Fruit fly (Drosophila melanogaster) whole organism: ENCODE data around the gene Smg5.

Source experiments
- CG8478 ChIP-seq: fragments of >200 bp; optimal IDR thresholded peaks from 2 replicates; lab custom pipeline; 2018; ENCODE audit warnings: inconsistent platforms
- Dll ChIP-seq: fragments of >200 bp; optimal IDR thresholded peaks from 2 replicates; lab custom pipeline; 2017
- EcR ChIP-seq, 2 experiments: fragments of >200 bp; optimal IDR thresholded peaks; 2 replicates each; lab custom pipeline; 2017; ENCODE audit warnings: missing biosample characterization in 2 of 2, missing genetic modification characterization in 2 of 2, missing genetic modification reagents in 2 of 2
- pan ChIP-seq: fragments of >200 bp; optimal IDR thresholded peaks from 2 replicates; lab custom pipeline; 2017
- psq ChIP-seq: fragments of >200 bp; optimal IDR thresholded peaks from 2 replicates; lab custom pipeline; 2017
- usp ChIP-seq: fragments of >200 bp; optimal IDR thresholded peaks from 2 replicates; lab custom pipeline; 2017; ENCODE audit warnings: missing biosample characterization, missing genetic modification characterization, mixed read lengths

Smg5 gene

DNA sequence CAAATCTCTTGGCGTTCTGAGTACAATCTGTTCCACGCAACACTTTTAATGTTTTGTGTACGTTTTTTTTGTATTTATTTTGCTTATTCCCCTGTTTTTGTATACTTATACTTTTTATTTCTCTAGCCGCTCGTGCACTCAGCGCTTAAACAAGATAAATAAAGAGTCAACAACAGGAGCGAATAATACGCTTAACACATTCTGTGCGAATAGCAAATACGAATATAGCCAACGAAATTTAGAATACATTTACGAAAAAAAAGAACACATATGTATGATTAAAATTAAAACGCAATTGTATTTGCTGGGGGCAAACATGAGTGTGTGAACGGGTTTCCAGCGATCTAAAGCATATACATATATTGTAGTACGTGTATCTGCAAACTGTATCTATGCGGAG is 22.5 kb downstream of the Smg5 start:
- TF ChIP-seq psq (lab: Kevin White, UChicago) = no peak
- TF ChIP-seq Dll (lab: Kevin White, UChicago) = no peak
- no peak for TF ChIP-seq usp (GFP tag; lab: Kevin White, UChicago)
- no peak for TF ChIP-seq CG8478
- no peak for TF ChIP-seq pan (lab: Kevin White, UChicago)
- no peak for TF ChIP-seq EcR (GFP tag; optimal IDR thresholded peaks at IDR 0.05; lab: Kevin White, UChicago)

DNA sequence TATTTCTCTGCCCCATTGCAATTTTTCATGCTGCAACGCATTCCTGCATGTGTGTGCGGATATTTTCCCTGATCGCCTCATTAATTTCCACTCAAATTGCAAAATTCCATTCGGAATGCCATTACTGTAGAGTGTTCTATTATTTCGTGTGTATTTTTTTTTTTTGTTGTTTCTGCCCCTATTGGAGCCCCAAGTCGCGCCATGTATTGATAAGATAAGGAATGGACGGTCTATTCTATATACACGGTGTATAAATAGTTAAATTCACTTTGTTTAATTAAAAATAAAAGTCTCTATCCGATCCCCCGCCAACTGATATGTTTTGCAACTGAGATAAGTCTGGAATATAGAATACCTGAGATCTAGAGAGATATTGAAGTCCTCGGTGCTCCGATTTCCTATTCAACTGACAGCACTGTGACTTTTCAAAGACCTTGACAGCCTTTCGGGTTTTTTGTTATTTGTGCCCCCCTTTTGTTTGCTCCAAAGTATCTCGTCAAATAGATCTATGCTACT is 23.0 kb downstream of the Smg5 start:
- no peak for TF ChIP-seq Dll (lab: Kevin White, UChicago)
- TF ChIP-seq usp (GFP tag; lab: Kevin White, UChicago) = no peak

DNA sequence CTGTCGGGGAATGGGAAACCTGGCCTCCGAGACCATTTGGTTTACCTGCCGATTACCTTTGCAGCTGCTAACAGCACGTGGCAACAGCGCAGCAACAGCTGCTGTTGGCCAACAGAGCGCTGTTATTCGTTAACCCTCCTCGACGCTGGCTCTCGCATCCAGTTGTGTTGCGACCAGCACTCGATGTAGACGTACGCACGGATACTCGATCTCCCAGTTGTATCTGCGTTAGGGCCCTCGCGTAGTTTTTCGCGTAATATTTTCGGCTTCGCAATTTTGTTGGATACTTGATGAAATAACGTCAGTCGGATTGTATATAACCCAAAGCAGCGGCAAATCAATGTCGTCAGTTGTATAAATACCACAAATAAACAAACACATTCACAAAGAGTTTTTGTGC is 25.7 kb downstream of the Smg5 start:
- no peak for TF ChIP-seq Dll (lab: Kevin White, UChicago)
- no peak for TF ChIP-seq CG8478
- no peak for TF ChIP-seq pan (lab: Kevin White, UChicago)
- TF ChIP-seq psq (lab: Kevin White, UChicago) = no peak
- TF ChIP-seq EcR (GFP tag; optimal IDR thresholded peaks at IDR 0.05; lab: Kevin White, UChicago) = no peak
- TF ChIP-seq usp (GFP tag; lab: Kevin White, UChicago) = no peak

DNA sequence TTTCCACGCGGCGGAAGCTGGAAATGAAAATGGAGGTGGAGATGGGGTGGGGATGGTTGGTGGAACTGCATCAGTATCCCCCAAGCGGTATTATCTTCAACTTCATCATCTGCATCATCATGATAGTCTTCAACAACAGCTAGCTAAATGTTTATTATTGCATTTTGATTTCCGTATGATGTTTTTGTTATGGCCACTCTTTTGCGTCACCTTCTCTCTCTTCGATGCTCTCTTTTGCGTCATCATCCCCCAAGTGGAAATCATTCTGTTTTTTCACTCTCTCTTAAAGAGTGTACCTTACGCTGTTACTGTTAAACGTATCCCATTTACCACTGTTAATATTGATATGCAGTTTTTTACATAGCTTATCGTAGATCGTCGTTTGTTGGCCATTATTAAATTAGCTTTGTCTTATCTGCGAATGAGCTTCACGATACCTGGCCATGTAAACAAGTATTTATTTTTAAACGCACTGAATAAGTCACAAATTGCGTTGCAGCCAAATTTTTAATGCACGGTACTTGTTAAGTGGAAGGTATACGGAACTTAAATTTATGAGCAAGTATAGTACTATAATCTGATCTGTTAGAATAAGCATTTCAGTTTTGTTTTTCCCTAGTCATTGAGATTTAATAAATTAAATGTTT is 26.4 kb downstream of the Smg5 start:
- no peak for TF ChIP-seq usp (GFP tag; lab: Kevin White, UChicago)
- no peak for TF ChIP-seq psq (lab: Kevin White, UChicago)
- no peak for TF ChIP-seq Dll (lab: Kevin White, UChicago)
- no peak for TF ChIP-seq CG8478
- no peak for TF ChIP-seq pan (lab: Kevin White, UChicago)
- no peak for TF ChIP-seq EcR (GFP tag; optimal IDR thresholded peaks at IDR 0.05; lab: Kevin White, UChicago)

DNA sequence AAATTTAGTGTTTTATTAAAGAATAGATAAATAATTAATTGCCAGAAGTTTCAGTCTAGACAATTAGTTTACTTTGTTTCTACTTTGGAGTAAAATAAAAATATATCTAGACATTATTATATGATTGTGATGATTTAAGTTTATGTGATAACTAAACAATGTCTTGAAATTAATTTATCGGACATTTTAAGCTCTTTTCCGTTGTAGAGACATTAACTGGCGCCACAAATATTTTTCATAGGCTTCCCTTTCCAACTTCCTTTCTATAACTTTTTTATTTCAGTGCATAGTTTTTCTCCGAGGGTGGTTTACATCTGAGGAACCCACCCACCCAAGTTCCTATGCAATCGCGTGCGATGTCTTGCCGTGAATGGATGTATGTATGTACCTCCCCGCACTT is 27.8 kb downstream of the Smg5 start:
- TF ChIP-seq usp (GFP tag; lab: Kevin White, UChicago) = no peak
- TF ChIP-seq psq (lab: Kevin White, UChicago) = no peak
- no peak for TF ChIP-seq CG8478
- no peak for TF ChIP-seq pan (lab: Kevin White, UChicago)
- TF ChIP-seq EcR (GFP tag; optimal IDR thresholded peaks at IDR 0.05; lab: Kevin White, UChicago) = no peak
- TF ChIP-seq Dll (lab: Kevin White, UChicago) = no peak

DNA sequence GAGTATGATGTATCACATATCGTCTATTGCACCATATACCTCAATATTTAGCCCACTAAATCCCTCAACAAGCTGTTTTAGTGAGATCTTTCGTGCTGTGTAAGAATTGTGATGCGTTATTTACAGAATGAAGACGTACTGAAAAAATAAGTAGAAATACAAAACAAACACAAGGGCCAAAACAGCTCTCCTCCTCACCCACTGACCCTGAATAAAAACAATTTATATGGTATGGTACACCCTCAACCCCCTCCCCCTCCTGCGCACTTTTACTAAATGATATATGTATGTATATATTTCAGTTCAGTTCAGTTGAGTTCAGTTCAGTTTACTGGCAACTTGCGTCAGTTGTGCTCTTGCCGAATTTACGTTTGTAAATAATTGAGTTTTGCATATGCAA is 31.3 kb downstream of the Smg5 start:
- TF ChIP-seq pan (lab: Kevin White, UChicago) (no peak), EcR (GFP tag; optimal IDR thresholded peaks at IDR 0.05; lab: Kevin White, UChicago) (no peak), Dll (lab: Kevin White, UChicago) (no peak), usp (GFP tag; lab: Kevin White, UChicago) (no peak), CG8478 (no peak), psq (lab: Kevin White, UChicago) (no peak)

DNA sequence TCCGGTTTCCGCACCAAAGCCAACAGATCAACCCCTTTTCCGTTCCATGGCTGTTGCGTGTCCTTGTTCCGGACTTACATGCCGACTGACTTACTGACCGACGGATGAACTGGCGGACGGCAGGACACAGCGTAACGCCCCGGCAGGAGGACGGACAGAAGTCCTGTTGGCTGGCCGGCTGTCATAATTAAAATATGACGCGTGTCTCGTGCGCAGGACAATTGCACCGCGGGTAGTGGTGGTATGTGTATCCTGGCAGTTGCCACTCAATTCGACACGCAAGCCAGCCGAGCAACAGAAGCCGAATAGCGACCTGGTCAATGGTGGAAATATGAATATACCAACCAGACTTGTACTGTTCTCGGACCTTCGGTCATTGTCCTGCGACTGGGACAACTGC is 35.1 kb downstream of the Smg5 start:
- TF ChIP-seq pan (lab: Kevin White, UChicago) = no peak
- TF ChIP-seq Dll (lab: Kevin White, UChicago) = no peak
- TF ChIP-seq CG8478 = no peak
- no peak for TF ChIP-seq psq (lab: Kevin White, UChicago)
- TF ChIP-seq EcR (GFP tag; optimal IDR thresholded peaks at IDR 0.05; lab: Kevin White, UChicago) = no peak
- TF ChIP-seq usp (GFP tag; lab: Kevin White, UChicago) = no peak

DNA sequence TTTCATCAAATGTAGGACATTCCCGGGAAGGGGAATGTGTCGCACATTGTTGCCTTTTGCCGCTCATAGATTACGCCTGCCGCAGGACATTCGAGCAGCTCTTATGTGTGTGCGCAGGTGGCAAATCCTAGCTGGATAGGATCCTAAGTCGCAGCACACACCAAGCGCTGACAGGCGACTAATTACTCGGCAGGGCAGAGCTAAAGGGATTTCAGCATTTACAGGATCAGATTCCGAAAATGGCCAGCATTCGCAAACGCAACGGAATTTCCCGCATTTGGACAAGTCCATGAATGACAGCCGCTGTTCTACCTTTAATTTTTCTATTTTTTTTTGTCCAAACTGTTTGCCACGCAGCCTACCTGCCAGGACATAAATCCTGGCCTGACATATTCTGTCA is 36.8 kb downstream of the Smg5 start:
- TF ChIP-seq CG8478 = no peak
- TF ChIP-seq psq (lab: Kevin White, UChicago) = no peak
- no peak for TF ChIP-seq pan (lab: Kevin White, UChicago)
- TF ChIP-seq Dll (lab: Kevin White, UChicago) = no peak
- TF ChIP-seq EcR (GFP tag; optimal IDR thresholded peaks at IDR 0.05; lab: Kevin White, UChicago) = no peak
- TF ChIP-seq usp (GFP tag; lab: Kevin White, UChicago) = no peak

DNA sequence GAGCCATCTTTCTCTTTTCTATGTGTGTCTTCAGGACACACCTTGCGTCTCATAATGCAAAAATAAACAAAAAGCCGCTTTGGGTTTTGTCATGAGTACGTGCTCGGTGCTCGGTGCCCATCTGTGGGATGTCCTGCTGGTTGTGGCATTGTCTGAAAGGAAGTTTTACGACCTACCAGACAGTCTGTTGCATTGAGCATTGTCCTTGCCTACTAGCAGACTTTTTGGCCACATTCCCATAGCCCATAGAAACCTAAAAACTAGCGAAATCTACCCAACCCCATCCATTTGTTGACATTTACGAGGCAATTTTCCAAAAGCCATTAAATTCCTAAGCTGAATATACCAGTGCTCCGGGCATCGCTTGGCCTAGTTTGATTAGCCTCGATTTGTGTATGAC is 53.4 kb downstream of the Smg5 start:
- TF ChIP-seq CG8478 = no peak
- no peak for TF ChIP-seq pan (lab: Kevin White, UChicago)
- no peak for TF ChIP-seq psq (lab: Kevin White, UChicago)
- TF ChIP-seq Dll (lab: Kevin White, UChicago) = no peak
- TF ChIP-seq usp (GFP tag; lab: Kevin White, UChicago) = no peak
- no peak for TF ChIP-seq EcR (GFP tag; optimal IDR thresholded peaks at IDR 0.05; lab: Kevin White, UChicago)

DNA sequence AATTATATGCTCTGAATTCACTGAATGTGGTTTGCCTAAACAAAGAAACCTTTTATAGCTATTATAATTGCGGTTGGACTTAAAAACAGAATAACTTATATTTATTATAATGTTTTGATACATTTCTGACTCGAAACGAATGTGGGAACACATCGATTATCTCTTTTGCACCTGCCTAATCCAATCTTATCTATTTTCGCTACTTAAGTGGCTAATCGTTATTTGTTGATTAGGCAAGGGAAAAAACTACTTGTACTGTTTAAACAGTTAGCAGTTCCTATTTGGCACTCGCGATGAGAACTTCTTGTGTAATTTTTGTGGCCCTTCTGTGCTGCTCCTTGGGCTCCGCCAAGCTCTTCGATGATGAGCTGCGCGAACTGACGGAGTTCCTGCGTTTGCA is 55.3 kb downstream of the Smg5 start, which contains the start of gene CG7968:
CG7968 (plus strand) TSS at position 276 of the 400 bp plus-strand sequence.
- no peak for TF ChIP-seq Dll (lab: Kevin White, UChicago)
- no peak for TF ChIP-seq psq (lab: Kevin White, UChicago)
- TF ChIP-seq pan (lab: Kevin White, UChicago) = no peak
- no peak for TF ChIP-seq EcR (GFP tag; optimal IDR thresholded peaks at IDR 0.05; lab: Kevin White, UChicago)
- no peak for TF ChIP-seq CG8478
- TF ChIP-seq usp (GFP tag; lab: Kevin White, UChicago) = no peak
